Worm (Caenorhabditis elegans): Measurements from ENCODE around the gene F56D6.8.

The F56D6.8 gene

DNA sequence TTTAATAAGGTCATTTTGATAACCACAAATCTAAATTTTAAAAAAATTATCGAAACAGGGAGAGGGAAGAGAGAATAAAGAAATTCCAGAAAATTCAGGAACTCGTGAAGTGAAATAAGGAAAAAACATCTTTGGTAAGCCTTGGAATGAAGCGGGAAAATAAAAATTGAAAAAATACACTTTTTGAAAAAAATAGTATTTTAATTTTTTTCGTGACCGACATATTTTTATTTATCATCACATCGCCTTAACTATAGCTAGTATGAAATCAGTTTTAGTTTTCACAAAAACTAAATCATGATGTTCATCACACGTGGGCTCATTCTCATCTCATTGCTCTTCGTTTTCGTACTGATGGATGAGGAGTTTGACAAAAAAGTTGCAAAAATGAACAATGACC, 14.9 kb upstream of the F56D6.8 start, which contains the start of gene F56D6.13:
TSS of gene F56D6.13 (plus strand) at position 301 of the 400 bp plus-strand sequence.
- no peak for TF ChIP-seq zag-1 (tag; optimal IDR thresholded peaks at IDR 0.05)
- no peak for TF ChIP-seq ama-1 (optimal IDR thresholded peaks at IDR 0.05)

ce11 chrIV:3907506-3908188, 13.4 kb upstream of the F56D6.8 start, which contains the start of the genes F56D6.22 and F56D6.12:
Gene F56D6.22 (minus strand): TSS chrIV:3907606.
Gene F56D6.12 (plus strand): TSS chrIV:3908138.
- TF ChIP-seq attf-4 (tag; optimal IDR thresholded peaks at IDR 0.05) = no peak
- no peak for TF ChIP-seq jun-1 (tag; optimal IDR thresholded peaks at IDR 0.05)
- TF ChIP-seq dmd-9 (GFP tag; IDR thresholded peaks at IDR 0.05) = no peak
- TF ChIP-seq R02D3.7 (tag; optimal IDR thresholded peaks at IDR 0.05) = no peak
- TF ChIP-seq gei-8 (GFP tag; optimal IDR thresholded peaks at IDR 0.05) = no peak
- no peak for TF ChIP-seq T26A8.4 (GFP tag; IDR thresholded peaks at IDR 0.05)
- no peak for TF ChIP-seq madf-5 (GFP tag; IDR thresholded peaks at IDR 0.05)

DNA sequence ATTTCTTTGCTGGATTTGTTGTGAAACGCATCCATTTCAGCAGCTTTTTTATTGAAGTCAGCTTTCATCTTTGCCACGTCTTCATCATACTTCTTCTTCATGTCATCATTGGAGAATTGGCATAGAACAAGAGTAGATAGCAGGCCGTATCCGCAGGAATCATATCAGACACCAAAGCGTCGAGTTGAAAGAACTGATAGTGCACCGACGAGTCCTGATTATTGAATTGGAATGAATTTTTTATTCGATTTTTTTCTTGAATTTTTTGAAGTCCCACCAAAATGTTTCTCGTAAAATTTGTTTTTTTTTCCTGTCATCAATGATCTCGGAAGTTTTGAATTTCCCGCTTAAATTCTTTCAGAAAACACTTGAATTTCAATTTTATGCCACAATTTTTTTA, 12.2 kb upstream of the F56D6.8 start, which contains the start of gene F56D6.11:
TSS of gene F56D6.11 (minus strand) at position 101 of the 400 bp plus-strand sequence.
- TF ChIP-seq tra-1 (GFP tag; IDR thresholded peaks at IDR 0.05) (no peak), mdt-29 (GFP tag; IDR thresholded peaks at IDR 0.05) (no peak), nhr-28 (tag; optimal IDR thresholded peaks at IDR 0.05) (no peak), ceh-32 (tag; optimal IDR thresholded peaks at IDR 0.05; ENCODE audit: poor library complexity) (no peak), ctbp-1 (GFP tag; IDR thresholded peaks at IDR 0.05) (no peak), hif-1 (tag; optimal IDR thresholded peaks at IDR 0.05) (no peak), T26A8.4 (GFP tag; IDR thresholded peaks at IDR 0.05) (no peak), tag-97 (GFP tag; IDR thresholded peaks at IDR 0.05) (no peak), ceh-62 (tag; optimal IDR thresholded peaks at IDR 0.05) (no peak), hmg-1.1 (GFP tag; IDR thresholded peaks at IDR 0.05) (no peak), gei-8 (GFP tag; optimal IDR thresholded peaks at IDR 0.05) (no peak), daf-8 (GFP tag; IDR thresholded peaks at IDR 0.05) (no peak), R02D3.7 (tag; optimal IDR thresholded peaks at IDR 0.05) (no peak), nhr-76 (tag; optimal IDR thresholded peaks at IDR 0.05) (no peak), duxl-1 (tag; optimal IDR thresholded peaks at IDR 0.05; ENCODE audit: poor library complexity) (no peak)

DNA sequence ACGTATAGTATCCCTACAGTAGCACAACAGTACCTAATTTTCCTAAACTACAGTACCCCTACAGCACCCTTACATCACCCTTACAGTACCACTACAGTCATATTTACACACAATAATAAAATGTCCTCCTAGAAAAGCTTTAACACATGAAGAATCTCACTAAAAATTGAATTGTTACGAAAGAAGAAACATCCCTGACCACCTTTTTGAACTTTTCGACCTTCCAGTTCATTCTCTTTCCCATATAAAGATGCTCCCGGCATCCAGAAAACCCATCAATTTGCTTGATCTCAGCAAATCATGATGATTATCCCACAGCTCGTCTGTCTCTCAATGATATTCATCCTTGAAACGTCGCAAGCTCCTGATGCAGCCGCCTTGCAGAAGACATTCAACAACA, 10.4 kb upstream of the F56D6.8 start, which contains the start of gene F56D6.21:
TSS of gene F56D6.21 (plus strand) at position 301 of the 400 bp plus-strand sequence.
- TF ChIP-seq lin-39 (tag; optimal IDR thresholded peaks at IDR 0.05) (no peak), zfp-2 (tag; optimal IDR thresholded peaks at IDR 0.05) (no peak), lir-3 (tag; optimal IDR thresholded peaks at IDR 0.05) (no peak), tag-97 (GFP tag; IDR thresholded peaks at IDR 0.05) (no peak), aha-1 (tag) (no peak), unc-39 (tag; optimal IDR thresholded peaks at IDR 0.05) (no peak), Y105C5A.15 (GFP tag; IDR thresholded peaks at IDR 0.05) (no peak), F10B5.3 (tag; optimal IDR thresholded peaks at IDR 0.05) (no peak), jun-1 (tag; optimal IDR thresholded peaks at IDR 0.05) (no peak), php-3 (GFP tag; IDR thresholded peaks at IDR 0.05) (no peak), nhr-25 (tag; optimal IDR thresholded peaks at IDR 0.05; ENCODE audit: borderline replicate concordance, insufficient read depth) (no peak), dve-1 (tag; optimal IDR thresholded peaks at IDR 0.05; ENCODE audit: insufficient read depth) (no peak), lin-1 (GFP tag; IDR thresholded peaks at IDR 0.05) (no peak), T20F7.1 (GFP tag; optimal IDR thresholded peaks at IDR 0.05) (no peak)

DNA sequence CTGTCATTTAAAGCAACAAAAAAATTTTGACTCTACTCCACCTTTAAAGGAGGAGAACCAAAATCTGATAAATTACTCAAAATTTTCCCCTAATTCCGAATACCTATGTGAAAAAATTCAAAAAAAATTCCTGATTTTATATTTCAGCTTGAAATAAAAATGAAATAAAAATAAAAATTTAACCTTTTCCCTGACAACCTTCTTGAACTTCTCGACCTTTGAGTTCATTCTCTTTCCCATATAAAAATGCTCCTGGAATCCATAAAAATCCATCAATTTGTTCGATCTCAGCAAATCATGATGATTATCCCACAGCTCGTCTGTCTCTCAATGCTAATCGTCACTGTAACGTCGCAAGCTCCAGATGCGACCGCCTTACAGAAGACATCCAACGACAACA, 8.7 kb upstream of the F56D6.8 start, which contains the start of gene F56D6.6:
TSS of gene F56D6.6 (plus strand) at position 301 of the 400 bp plus-strand sequence.
- no peak for TF ChIP-seq hlh-11 (tag; optimal IDR thresholded peaks at IDR 0.05)
- TF ChIP-seq lsy-2 (tag; optimal IDR thresholded peaks at IDR 0.05) = no peak
- no peak for TF ChIP-seq Y5F2A.4 (GFP tag; optimal IDR thresholded peaks at IDR 0.05)
- TF ChIP-seq nhr-42 (GFP tag; IDR thresholded peaks at IDR 0.05) = no peak
- TF ChIP-seq fkh-10 (GFP tag; optimal IDR thresholded peaks at IDR 0.05) = no peak
- TF ChIP-seq ZK337.2 (GFP tag; IDR thresholded peaks at IDR 0.05) = no peak
- TF ChIP-seq duxl-1 (tag; optimal IDR thresholded peaks at IDR 0.05; ENCODE audit: poor library complexity) = no peak
- no peak for TF ChIP-seq ceh-62 (tag; optimal IDR thresholded peaks at IDR 0.05)
- no peak for TF ChIP-seq T20F7.1 (GFP tag; optimal IDR thresholded peaks at IDR 0.05)
- TF ChIP-seq rbr-2 (tag; optimal IDR thresholded peaks at IDR 0.05) = no peak

Measured in whole organism, L4 larva.